Worm (Caenorhabditis elegans): ENCODE measurements around the gene C01G5.5.

- TF ChIP-seq dve-1 (tag; optimal IDR thresholded peaks at IDR 0.05) (peak; percentile 44), ceh-48 (tag; optimal IDR thresholded peaks at IDR 0.05) (no peak), K02D7.2 (tag; optimal IDR thresholded peaks at IDR 0.05) (no peak)
Observed at ce11 chrIV:6500843-6501242, 23.6 kb upstream of the C01G5.5 start.

Data from whole organism, late embryonic.